Fruit fly (Drosophila melanogaster) whole organism, prepupa: Measurements from ENCODE around the gene CG44838.

Source experiments
- Blimp-1 ChIP-seq: fragments of 200-800 bp; sonication (Bioruptor generic); optimal IDR thresholded peaks from 3 replicates; lab custom pipeline; 2017; ENCODE audit warnings: missing biosample characterization, missing genetic modification characterization, mild to moderate bottlenecking, moderate library complexity, missing genetic modification reagents
- CG10669 ChIP-seq: fragments of 200-800 bp; sonication (Bioruptor generic); optimal IDR thresholded peaks from 3 replicates; lab custom pipeline; 2018; ENCODE audit warnings: missing biosample characterization, mild to moderate bottlenecking, missing genetic modification characterization, moderate library complexity
- CG11294 ChIP-seq: fragments of 200-800 bp; sonication (Bioruptor generic); IDR thresholded peaks from 2 replicates; pipeline ENCODE4 v1.3.6; 2022; ENCODE audit warnings: missing biosample characterization, missing genetic modification characterization
- CG11762 ChIP-seq: fragments of 200-800 bp; sonication (Bioruptor generic); optimal IDR thresholded peaks from 3 replicates; lab custom pipeline; 2016; ENCODE audit warnings: missing biosample characterization, missing genetic modification characterization; ENCODE audit not compliant: insufficient read depth
- CG16779 ChIP-seq: fragments of 200-800 bp; sonication (Bioruptor generic); optimal IDR thresholded peaks from 3 replicates; lab custom pipeline; 2017; ENCODE audit warnings: missing biosample characterization, mild to moderate bottlenecking, missing genetic modification characterization
- CG3032 ChIP-seq: fragments of 200-800 bp; optimal IDR thresholded peaks from 2 replicates; lab custom pipeline; 2019; ENCODE audit warnings: missing biosample characterization, mild to moderate bottlenecking, missing genetic modification characterization, moderate library complexity
- CG31627 ChIP-seq: fragments of 200-800 bp; sonication (Bioruptor generic); optimal IDR thresholded peaks from 3 replicates; lab custom pipeline; 2016; ENCODE audit warnings: missing biosample characterization, missing genetic modification characterization
- CG32006 ChIP-seq: fragments of 200-800 bp; sonication (Bioruptor generic); optimal IDR thresholded peaks from 3 replicates; lab custom pipeline; 2017; ENCODE audit warnings: missing biosample characterization, mild to moderate bottlenecking, missing genetic modification characterization
- CG34406 ChIP-seq: fragments of 200-800 bp; sonication (Bioruptor generic); optimal IDR thresholded peaks from 3 replicates; lab custom pipeline; 2016; ENCODE audit warnings: missing biosample characterization, missing genetic modification characterization
- CG3919 ChIP-seq: fragments of 200-800 bp; sonication (Bioruptor generic); optimal IDR thresholded peaks from 3 replicates; lab custom pipeline; 2016; ENCODE audit warnings: missing biosample characterization, missing genetic modification characterization
- CG6163 ChIP-seq: fragments of 200-800 bp; sonication (Bioruptor generic); IDR thresholded peaks from 3 replicates; pipeline ENCODE4 v1.3.6; 2022; ENCODE audit warnings: missing biosample characterization, missing genetic modification characterization
- CG6276 ChIP-seq: fragments of 200-800 bp; sonication (Bioruptor generic); optimal IDR thresholded peaks from 2 replicates; lab custom pipeline; 2017; ENCODE audit warnings: missing biosample characterization, mild to moderate bottlenecking, missing genetic modification characterization
- CG6808 ChIP-seq: fragments of 200-800 bp; sonication (Bioruptor generic); optimal IDR thresholded peaks from 3 replicates; lab custom pipeline; 2017; ENCODE audit warnings: missing biosample characterization, missing genetic modification characterization, mild to moderate bottlenecking, moderate library complexity, missing genetic modification reagents
- CG6854 ChIP-seq: fragments of 200-800 bp; sonication (Bioruptor generic); optimal IDR thresholded peaks from 2 replicates; lab custom pipeline; 2017; ENCODE audit warnings: missing biosample characterization, mild to moderate bottlenecking, missing genetic modification characterization
- CG8632 ChIP-seq: fragments of 200-800 bp; sonication (Bioruptor generic); optimal IDR thresholded peaks from 3 replicates; lab custom pipeline; 2016; ENCODE audit warnings: missing biosample characterization, missing genetic modification characterization
- CG9139 ChIP-seq: fragments of 200-800 bp; sonication (Bioruptor generic); optimal IDR thresholded peaks from 3 replicates; lab custom pipeline; 2017; ENCODE audit warnings: missing biosample characterization, mild to moderate bottlenecking, missing genetic modification characterization
- Eip75B ChIP-seq: fragments of 200-800 bp; sonication (Bioruptor generic); optimal IDR thresholded peaks from 3 replicates; lab custom pipeline; 2016; ENCODE audit warnings: missing biosample characterization, missing genetic modification characterization
- Eip78C ChIP-seq: fragments of 200-800 bp; sonication (Bioruptor generic); peaks from one replicate; lab custom pipeline; 2016; ENCODE audit warnings: missing biosample characterization, missing genetic modification characterization
- Eip93F ChIP-seq: fragments of 200-800 bp; sonication (Bioruptor generic); optimal IDR thresholded peaks from 2 replicates; lab custom pipeline; 2016; ENCODE audit warnings: missing biosample characterization, mild to moderate bottlenecking, missing genetic modification characterization
- Ets21C ChIP-seq: fragments of 200-800 bp; sonication (Bioruptor generic); optimal IDR thresholded peaks from 3 replicates; lab custom pipeline; 2016; ENCODE audit warnings: missing biosample characterization, missing genetic modification characterization
- Ets96B ChIP-seq: fragments of 200-800 bp; optimal IDR thresholded peaks from 2 replicates; lab custom pipeline; 2019; ENCODE audit warnings: missing biosample characterization, mild to moderate bottlenecking, missing genetic modification characterization, moderate library complexity
- Gug ChIP-seq: fragments of 200-800 bp; sonication (Bioruptor generic); IDR thresholded peaks from 2 replicates; pipeline ENCODE4 v1.3.6; 2022; ENCODE audit warnings: missing biosample characterization, missing genetic modification characterization
- Hr38 ChIP-seq: sonication (Bioruptor generic); optimal IDR thresholded peaks from 2 replicates; lab custom pipeline; 2016; ENCODE audit warnings: missing biosample characterization, missing genetic modification characterization
- Hr39 ChIP-seq: fragments of 200-800 bp; sonication (Bioruptor generic); optimal IDR thresholded peaks from 2 replicates; lab custom pipeline; 2016; ENCODE audit warnings: missing biosample characterization, missing genetic modification characterization
- Hr4 ChIP-seq: fragments of 200-800 bp; sonication (Bioruptor generic); optimal IDR thresholded peaks from 3 replicates; lab custom pipeline; 2016; ENCODE audit warnings: missing biosample characterization, missing genetic modification characterization
- Met ChIP-seq: fragments of 200-800 bp; sonication (Bioruptor generic); optimal IDR thresholded peaks from 3 replicates; lab custom pipeline; 2016; ENCODE audit warnings: missing biosample characterization, missing genetic modification characterization
- Sox102F ChIP-seq: fragments of 200-800 bp; sonication (Bioruptor generic); optimal IDR thresholded peaks from 2 replicates; lab custom pipeline; 2016; ENCODE audit warnings: missing biosample characterization, mild to moderate bottlenecking, missing genetic modification characterization
- Sox15 ChIP-seq: fragments of 200-800 bp; sonication (Bioruptor generic); optimal IDR thresholded peaks from 3 replicates; lab custom pipeline; 2016; ENCODE audit warnings: missing biosample characterization, missing genetic modification characterization
- achi ChIP-seq: fragments of 200-800 bp; sonication (Bioruptor generic); optimal IDR thresholded peaks from 3 replicates; lab custom pipeline; 2016; ENCODE audit warnings: missing biosample characterization, missing genetic modification characterization
- acj6 ChIP-seq: fragments of 200-800 bp; sonication (Bioruptor generic); optimal IDR thresholded peaks from 3 replicates; lab custom pipeline; 2016; ENCODE audit warnings: missing biosample characterization, missing genetic modification characterization
- cyc ChIP-seq: fragments of 200-800 bp; sonication (Bioruptor generic); optimal IDR thresholded peaks from 3 replicates; lab custom pipeline; 2016; ENCODE audit warnings: missing biosample characterization, missing genetic modification characterization
- dac ChIP-seq: fragments of 200-800 bp; sonication (Bioruptor generic); optimal IDR thresholded peaks from 2 replicates; lab custom pipeline; 2017; ENCODE audit warnings: missing biosample characterization, mild to moderate bottlenecking, missing genetic modification characterization
- dsx ChIP-seq: fragments of 200-800 bp; optimal IDR thresholded peaks from 3 replicates; lab custom pipeline; 2019; ENCODE audit warnings: missing biosample characterization, mild to moderate bottlenecking, missing genetic modification characterization, moderate library complexity; ENCODE audit not compliant: poor library complexity, severe bottlenecking
- eg ChIP-seq: fragments of 200-800 bp; sonication (Bioruptor generic); IDR thresholded peaks from 3 replicates; pipeline ENCODE4 v1.3.6; 2022; ENCODE audit warnings: missing biosample characterization, missing genetic modification characterization
- esn ChIP-seq: fragments of 200-800 bp; sonication (Bioruptor generic); optimal IDR thresholded peaks from 2 replicates; lab custom pipeline; 2016; ENCODE audit warnings: missing biosample characterization, mild to moderate bottlenecking, missing genetic modification characterization, moderate library complexity
- fd85E ChIP-seq: fragments of 200-800 bp; sonication (Bioruptor generic); optimal IDR thresholded peaks from 3 replicates; lab custom pipeline; 2016; ENCODE audit warnings: missing biosample characterization, missing genetic modification characterization
- fkh ChIP-seq: fragments of 200-800 bp; sonication (Bioruptor generic); optimal IDR thresholded peaks from 3 replicates; lab custom pipeline; 2017; ENCODE audit warnings: missing biosample characterization, mild to moderate bottlenecking, missing genetic modification characterization, moderate library complexity
- lz ChIP-seq: fragments of 200-800 bp; sonication (Bioruptor generic); optimal IDR thresholded peaks from 3 replicates; lab custom pipeline; 2016; ENCODE audit warnings: missing biosample characterization, missing genetic modification characterization
- pdm3 ChIP-seq: fragments of 200-800 bp; sonication (Bioruptor generic); optimal IDR thresholded peaks from 3 replicates; lab custom pipeline; 2016; ENCODE audit warnings: missing biosample characterization, missing genetic modification characterization
- ss ChIP-seq, 2 experiments: fragments of 200-800 bp; sonication (Bioruptor generic); optimal IDR thresholded peaks; 2 replicates in 1 of 2; 3 replicates in 1 of 2; lab custom pipeline; 2017 to 2018; ENCODE audit warnings: mild to moderate bottlenecking in 2 of 2, missing biosample characterization in 2 of 2, missing genetic modification characterization in 2 of 2, moderate library complexity in 1 of 2
- svp ChIP-seq: fragments of 200-800 bp; sonication (Bioruptor generic); peaks from one replicate; lab custom pipeline; 2016; ENCODE audit warnings: missing biosample characterization, missing genetic modification characterization
- vri ChIP-seq: fragments of 200-800 bp; sonication (Bioruptor generic); optimal IDR thresholded peaks from 3 replicates; lab custom pipeline; 2016; ENCODE audit warnings: missing biosample characterization, mild to moderate bottlenecking, missing genetic modification characterization

The CG44838 gene

DNA sequence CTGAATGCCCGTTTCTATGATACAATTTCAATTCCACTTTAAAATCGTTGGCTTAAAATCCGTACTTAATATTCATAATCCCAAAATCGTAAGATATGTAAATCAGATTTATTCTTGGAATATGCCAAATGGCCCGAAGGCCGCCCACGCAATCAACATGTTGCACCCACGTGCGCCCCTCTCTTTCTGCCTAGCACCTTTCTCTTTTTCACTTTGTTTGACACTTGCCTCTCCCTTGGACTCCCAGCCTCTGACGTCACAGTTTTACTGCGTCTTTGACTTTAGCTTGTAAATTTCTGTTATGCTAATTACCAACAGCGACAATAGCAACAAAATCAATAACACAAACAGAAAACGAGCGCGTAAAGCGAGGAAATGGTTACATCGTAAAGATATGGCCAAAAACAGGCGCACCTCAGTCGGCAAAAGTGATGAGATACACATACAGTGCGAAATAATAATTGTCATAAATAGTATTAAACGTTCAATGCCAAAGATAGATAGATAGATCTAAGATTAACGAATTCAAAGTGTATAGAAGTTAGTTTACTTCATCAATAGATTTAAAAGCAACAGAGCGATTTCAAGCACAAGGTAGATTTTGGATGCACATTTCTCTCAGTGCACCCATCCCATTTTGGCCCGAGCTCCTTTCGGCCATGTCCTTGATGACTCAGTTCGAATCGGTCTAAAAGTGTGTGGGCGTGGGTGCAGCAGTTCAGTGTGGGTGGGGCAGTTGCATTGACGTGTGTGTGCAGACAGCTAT lies 42.9 kb downstream of the CG44838 start (continued):
- TF ChIP-seq CG11762 (GFP tag; lab: Kevin White, UChicago), result no peak

DNA sequence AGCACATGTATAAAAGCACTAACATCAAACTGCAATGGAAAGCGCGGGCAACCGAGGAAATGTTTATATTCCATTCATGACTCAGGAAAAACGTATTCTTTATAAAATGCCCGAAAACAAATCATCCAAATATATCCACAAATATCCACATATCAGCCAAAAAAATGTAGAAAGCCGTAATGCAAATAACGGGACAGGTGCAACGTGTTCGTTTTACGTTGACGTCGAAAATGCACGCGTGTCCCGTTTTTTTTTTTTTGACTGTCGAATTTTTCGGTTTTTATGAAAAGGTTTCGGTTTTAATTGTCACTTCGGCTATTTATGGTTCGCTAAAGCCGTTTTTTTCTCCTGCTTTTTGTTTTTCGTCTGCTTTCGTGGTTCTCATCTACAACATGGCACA lies 43.7 kb downstream of the CG44838 start:
- TF ChIP-seq esn (GFP tag; lab: Kevin White, UChicago) (no peak), CG6163 (GFP tag; lab: Robert Waterston, UW) (no peak), Gug (GFP tag; lab: Robert Waterston, UW) (no peak), achi (GFP tag; lab: Kevin White, UChicago) (no peak)

DNA sequence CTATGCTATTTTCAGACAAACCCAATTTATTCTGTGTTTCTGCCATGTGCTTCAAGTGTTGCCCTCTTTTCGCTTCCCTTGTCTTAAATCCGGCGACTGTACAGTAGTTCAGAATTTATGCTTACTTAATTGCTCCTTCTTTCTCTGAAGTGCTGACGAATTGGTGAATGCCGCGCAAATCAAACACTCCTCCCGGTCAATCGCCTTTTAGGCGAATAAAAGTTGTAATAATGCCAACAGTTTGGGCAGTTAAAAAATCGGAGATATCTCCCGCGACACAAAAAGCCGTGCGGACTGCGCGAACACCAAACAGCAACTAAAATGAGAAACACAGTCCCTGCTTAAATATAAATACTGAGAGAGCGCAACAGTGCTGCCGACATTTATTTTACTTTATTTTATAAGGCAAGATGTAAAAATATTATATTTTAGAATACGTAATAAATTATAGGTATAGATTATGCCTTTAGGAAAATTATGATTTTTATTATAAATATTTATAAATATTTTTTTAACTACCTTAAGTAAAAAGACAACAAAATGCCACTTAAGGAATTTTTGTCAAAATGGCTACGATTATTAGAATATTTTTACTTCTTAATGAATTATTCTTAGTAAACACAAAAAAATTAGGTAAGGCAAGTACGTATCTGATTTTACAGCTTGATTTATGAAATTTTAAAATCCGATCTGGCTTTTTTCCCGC lies 44.3 kb downstream of the CG44838 start, which contains the start of gene path:
Gene path, minus strand, starts transcription at position 322 of the 706 bp plus-strand sequence.
- TF ChIP-seq Ets21C, result no peak
- TF ChIP-seq ss (GFP tag; optimal IDR thresholded peaks at IDR 0.05; lab: Kevin White, UChicago), result peak; percentile 4 to 9
- peak; percentile 59 for TF ChIP-seq Ets96B (tag; lab: Kevin White, UChicago)
- TF ChIP-seq Hr38, result no peak
- TF ChIP-seq Sox102F, result no peak
- peak; percentile 17 for TF ChIP-seq fkh
- TF ChIP-seq achi (GFP tag; lab: Kevin White, UChicago), result peak; percentile 16
- TF ChIP-seq CG3919 (GFP tag; lab: Kevin White, UChicago), result peak; percentile 32
- TF ChIP-seq esn (GFP tag; lab: Kevin White, UChicago), result peak; percentile 45
- no peak for TF ChIP-seq CG16779 (tag; lab: Kevin White, UChicago)
- TF ChIP-seq CG6163 (GFP tag; lab: Robert Waterston, UW), result no peak
- TF ChIP-seq Eip93F (GFP tag; lab: Kevin White, UChicago), result no peak
- peak; percentile 12 for TF ChIP-seq Hr4
- TF ChIP-seq Sox15 (GFP tag; lab: Kevin White, UChicago), result no peak
- TF ChIP-seq Blimp-1, result no peak
- TF ChIP-seq dsx (GFP tag; lab: Kevin White, UChicago), result peak; percentile 3
- peak; percentile 53 for TF ChIP-seq vri (GFP tag; lab: Kevin White, UChicago)
- peak; percentile 62 for TF ChIP-seq CG3032 (tag; lab: Kevin White, UChicago)
- peak; percentile 77 for TF ChIP-seq svp (GFP tag; lab: Kevin White, UChicago)
- TF ChIP-seq Eip78C (GFP tag; lab: Kevin White, UChicago), result peak; percentile 78
- TF ChIP-seq CG6276 (GFP tag; lab: Kevin White, UChicago), result peak; percentile 40
- TF ChIP-seq cyc (GFP tag; lab: Kevin White, UChicago), result no peak
- no peak for TF ChIP-seq pdm3 (GFP tag; lab: Kevin White, UChicago)
- peak; percentile 52 for TF ChIP-seq CG32006 (GFP tag; lab: Kevin White, UChicago)
- TF ChIP-seq CG11294 (GFP tag; lab: Robert Waterston, UW), result no peak
- peak; percentile 7 for TF ChIP-seq CG34406 (GFP tag; lab: Kevin White, UChicago)
- TF ChIP-seq acj6 (GFP tag; lab: Kevin White, UChicago), result peak; percentile 9
- no peak for TF ChIP-seq Met (GFP tag; lab: Kevin White, UChicago)
- TF ChIP-seq eg (GFP tag; lab: Robert Waterston, UW), result no peak
- TF ChIP-seq CG10669, result peak; percentile 6
- peak; percentile 30 for TF ChIP-seq CG6854 (GFP tag; lab: Kevin White, UChicago)
- no peak for TF ChIP-seq CG31627 (GFP tag; lab: Kevin White, UChicago)
- TF ChIP-seq CG8632, result peak; percentile 38
- peak; percentile 19 for TF ChIP-seq CG6808 (GFP tag; lab: Kevin White, UChicago)
- TF ChIP-seq Hr39 (GFP tag; lab: Kevin White, UChicago), result no peak
- TF ChIP-seq fd85E (GFP tag; lab: Kevin White, UChicago), result no peak
- TF ChIP-seq CG9139 (GFP tag; lab: Kevin White, UChicago), result peak; percentile 27
- TF ChIP-seq CG11762 (GFP tag; lab: Kevin White, UChicago), result no peak
- TF ChIP-seq dac (GFP tag; lab: Kevin White, UChicago), result no peak
- no peak for TF ChIP-seq Eip75B (GFP tag; lab: Kevin White, UChicago)
- TF ChIP-seq lz (GFP tag; lab: Kevin White, UChicago), result no peak
